Fruit fly (Drosophila melanogaster): ENCODE data around the gene CG13775.
A peak's percentile ranks its signal among the peaks of the same experiment; 100 is the strongest.

The CG13775 gene

DNA sequence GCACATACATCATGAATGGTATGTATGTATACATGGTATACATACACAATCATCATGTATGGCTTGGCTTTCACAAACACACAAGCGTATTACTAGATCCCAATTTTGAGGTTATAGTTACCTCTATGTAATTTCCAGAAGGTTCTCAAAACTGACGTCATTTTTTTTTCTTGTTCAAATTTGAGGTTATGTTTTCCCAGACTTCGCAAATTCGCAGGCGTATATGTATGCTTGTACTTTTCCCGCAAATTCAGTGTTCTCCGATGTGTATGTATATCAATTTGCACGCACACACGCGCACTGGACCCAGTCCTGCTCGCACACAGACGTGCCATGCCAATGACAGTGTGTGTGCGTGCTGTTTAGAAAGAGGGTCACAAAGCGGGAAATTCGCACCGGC lies 9.6 kb upstream of the CG13775 start:
- TF ChIP-seq CG15479 (GFP tag; optimal IDR thresholded peaks at IDR 0.05), result peak; percentile 71
- no peak for TF ChIP-seq da (GFP tag; optimal IDR thresholded peaks at IDR 0.05)
- TF ChIP-seq CG8765 (GFP tag; IDR thresholded peaks at IDR 0.05), result 0 out of 2 replicates have a peak, but pooled peaks have one; percentile 9
- TF ChIP-seq pzg (GFP tag; optimal IDR thresholded peaks at IDR 0.05), result peak; percentile 10
- TF ChIP-seq sug (tag; optimal IDR thresholded peaks at IDR 0.05), result peak; percentile 5
- no peak for TF ChIP-seq CG15514 (GFP tag; optimal IDR thresholded peaks at IDR 0.05)
- TF ChIP-seq ci (GFP tag; IDR thresholded peaks at IDR 0.05), result no peak
- no peak for TF ChIP-seq H15 (GFP tag; IDR thresholded peaks at IDR 0.05)
- no peak for TF ChIP-seq h (optimal IDR thresholded peaks at IDR 0.05)
- peak; percentile 76 for TF ChIP-seq YL-1 (GFP tag; optimal IDR thresholded peaks at IDR 0.05)
- TF ChIP-seq trh (GFP tag; optimal IDR thresholded peaks at IDR 0.05), result no peak
- peak; percentile 20 for TF ChIP-seq CG8924 (tag; optimal IDR thresholded peaks at IDR 0.05)
- no peak for TF ChIP-seq ato (GFP tag; IDR thresholded peaks at IDR 0.05; ENCODE audit: partially characterized antibody)
- peak; percentile 85 for TF ChIP-seq ewg (GFP tag; optimal IDR thresholded peaks at IDR 0.05)
- TF ChIP-seq CG8290 (GFP tag; optimal IDR thresholded peaks at IDR 0.05), result peak; percentile 99
- TF ChIP-seq CG8290 (tag; optimal IDR thresholded peaks at IDR 0.05), result peak; percentile 30 to 87
- no peak for TF ChIP-seq jing (GFP tag; optimal IDR thresholded peaks at IDR 0.05)
- no peak for TF ChIP-seq schlank (tag; optimal IDR thresholded peaks at IDR 0.05)
- TF ChIP-seq chm (GFP tag; IDR thresholded peaks at IDR 0.05), result peak; percentile 40; the same call in 1 of the 2 replicates
- TF ChIP-seq tup (GFP tag; optimal IDR thresholded peaks at IDR 0.05), result no peak
- TF ChIP-seq cg (GFP tag; optimal IDR thresholded peaks at IDR 0.05), result peak; percentile 84
- no peak for TF ChIP-seq CTCF (GFP tag; optimal IDR thresholded peaks at IDR 0.05)
- no peak for TF ChIP-seq D (optimal IDR thresholded peaks at IDR 0.05)
- no peak for TF ChIP-seq D (GFP tag; optimal IDR thresholded peaks at IDR 0.05)
- 0 out of 3 replicates have a peak, but pooled peaks have one; percentile 23 for TF ChIP-seq C15 (GFP tag; IDR thresholded peaks at IDR 0.05)
- peak; percentile 63 for TF ChIP-seq CG13894 (tag; optimal IDR thresholded peaks at IDR 0.05)
- TF ChIP-seq CG32767 (GFP tag; IDR thresholded peaks at IDR 0.05), result peak; percentile 95
- no peak for TF ChIP-seq HHEX (GFP tag; optimal IDR thresholded peaks at IDR 0.05)
- TF ChIP-seq MBD-R2 (GFP tag; IDR thresholded peaks at IDR 0.05), result peak; percentile 31; the same call in 1 of the 2 replicates
- no peak for TF ChIP-seq ATbp (GFP tag; optimal IDR thresholded peaks at IDR 0.05)
- TF ChIP-seq CG10654 (GFP tag; optimal IDR thresholded peaks at IDR 0.05), result no peak
- TF ChIP-seq Neu2 (GFP tag; optimal IDR thresholded peaks at IDR 0.05; ENCODE audit: borderline replicate concordance), result no peak
- TF ChIP-seq CG6791 (GFP tag; IDR thresholded peaks at IDR 0.05; ENCODE audit: partially characterized antibody), result peak; percentile 68
- TF ChIP-seq CG31365 (tag; optimal IDR thresholded peaks at IDR 0.05), result no peak
- TF ChIP-seq hth (optimal IDR thresholded peaks at IDR 0.05), result no peak
- TF ChIP-seq seq (GFP tag; IDR thresholded peaks at IDR 0.05), result no peak
- no peak for TF ChIP-seq Hr3 (GFP tag; optimal IDR thresholded peaks at IDR 0.05)
- TF ChIP-seq Camta (GFP tag; optimal IDR thresholded peaks at IDR 0.05), result no peak
- TF ChIP-seq Kr (GFP tag; optimal IDR thresholded peaks at IDR 0.05), result no peak
- peak; percentile 29; the same call in 1 of the 2 replicates for TF ChIP-seq rib (GFP tag; IDR thresholded peaks at IDR 0.05)
- peak; percentile 100 for TF ChIP-seq CG10431 (GFP tag; optimal IDR thresholded peaks at IDR 0.05)
- peak; percentile 12 for TF ChIP-seq wek (GFP tag; optimal IDR thresholded peaks at IDR 0.05)
- TF ChIP-seq CG34422 (GFP tag; IDR thresholded peaks at IDR 0.05), result peak; percentile 56; the same call in 2 of the 3 replicates
- no peak for TF ChIP-seq CG7556 (GFP tag; optimal IDR thresholded peaks at IDR 0.05)
- TF ChIP-seq nerfin-1 (tag; optimal IDR thresholded peaks at IDR 0.05), result peak; percentile 7
- peak; percentile 9 for TF ChIP-seq CG13296 (GFP tag; optimal IDR thresholded peaks at IDR 0.05)
- no peak for TF ChIP-seq aop (GFP tag; IDR thresholded peaks at IDR 0.05)
- TF ChIP-seq Nf-YC (tag; optimal IDR thresholded peaks at IDR 0.05), result peak; percentile 9
- no peak for TF ChIP-seq CG17385 (GFP tag; optimal IDR thresholded peaks at IDR 0.05)
- TF ChIP-seq CG9817 (tag; optimal IDR thresholded peaks at IDR 0.05), result no peak
- TF ChIP-seq CG14965 (GFP tag; optimal IDR thresholded peaks at IDR 0.05; ENCODE audit: borderline replicate concordance), result no peak
- TF ChIP-seq CG18476 (GFP tag; optimal IDR thresholded peaks at IDR 0.05), result no peak
- no peak for TF ChIP-seq Myb (GFP tag; optimal IDR thresholded peaks at IDR 0.05)

Data from whole organism, embryonic.